Worm (Caenorhabditis elegans): ENCODE results near the gene B0495.9.
A peak's percentile ranks its signal among the peaks of the same experiment; 100 is the strongest.

- peak; percentile 3 for TF ChIP-seq unc-62 (GFP tag; optimal IDR thresholded peaks at IDR 0.05)
- TF ChIP-seq nhr-237 (tag; optimal IDR thresholded peaks at IDR 0.05), result no peak
- TF ChIP-seq mep-1 (tag; optimal IDR thresholded peaks at IDR 0.05), result no peak
- no peak for TF ChIP-seq mab-5 (tag; optimal IDR thresholded peaks at IDR 0.05)
- TF ChIP-seq pha-4 (tag; optimal IDR thresholded peaks at IDR 0.05), result no peak
- TF ChIP-seq ceh-39 (tag; optimal IDR thresholded peaks at IDR 0.05), result no peak
- no peak for TF ChIP-seq elt-1 (tag; optimal IDR thresholded peaks at IDR 0.05; ENCODE audit: borderline replicate concordance, insufficient read depth)
- no peak for TF ChIP-seq snpc-4 (tag; optimal IDR thresholded peaks at IDR 0.05)
- no peak for TF ChIP-seq mls-2 (tag; optimal IDR thresholded peaks at IDR 0.05)
- TF ChIP-seq nhr-12 (tag; optimal IDR thresholded peaks at IDR 0.05), result no peak
- TF ChIP-seq elt-3 (tag; optimal IDR thresholded peaks at IDR 0.05), result no peak
- TF ChIP-seq ztf-11 (tag; optimal IDR thresholded peaks at IDR 0.05), result no peak
- TF ChIP-seq tbx-8 (GFP tag; optimal IDR thresholded peaks at IDR 0.05), result no peak
- TF ChIP-seq unc-39 (tag; optimal IDR thresholded peaks at IDR 0.05), result no peak
These were observed 46.4 kb downstream of the B0495.9 start, which contains the start of gene alfa-1 for ce11 chrII:7662008-7662686.

Data from whole organism, mixed stage, embryonic.